Worm (Caenorhabditis elegans): ENCODE data around the gene zgpa-1.

DNA sequence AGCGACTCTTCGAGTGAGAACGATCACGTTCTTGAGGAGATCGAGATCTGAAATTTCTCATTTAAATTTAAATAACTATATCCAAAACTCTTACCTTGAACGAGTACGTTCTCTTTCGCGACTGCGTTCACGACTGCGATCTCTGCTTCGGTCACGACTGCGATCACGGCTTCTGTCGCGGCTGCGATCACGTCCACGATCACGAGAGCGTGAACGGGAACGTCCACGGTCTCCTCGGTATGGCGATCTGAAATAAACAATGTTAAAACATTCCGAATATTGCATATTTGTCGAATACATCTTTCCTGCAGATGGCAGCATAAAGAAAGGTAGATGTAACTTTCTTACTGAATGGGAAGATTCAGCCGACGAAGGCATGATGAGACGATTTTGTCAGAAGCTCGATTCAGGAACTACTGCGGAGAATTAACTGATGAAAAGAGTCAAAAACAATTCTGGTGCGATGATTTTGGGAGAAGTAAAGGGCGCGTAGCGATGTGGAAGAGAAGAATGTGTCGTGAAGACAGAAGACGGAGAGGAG, 22.4 kb downstream of the zgpa-1 start:
- TF ChIP-seq nhr-232 (tag; optimal IDR thresholded peaks at IDR 0.05), result no peak
- no peak for TF ChIP-seq ceh-30 (tag; optimal IDR thresholded peaks at IDR 0.05)
- no peak for TF ChIP-seq hlh-30 (tag; optimal IDR thresholded peaks at IDR 0.05; ENCODE audit: insufficient read depth)
- no peak for TF ChIP-seq F13H6.1 (tag; optimal IDR thresholded peaks at IDR 0.05)
- TF ChIP-seq ama-1 (optimal IDR thresholded peaks at IDR 0.05), result no peak
- TF ChIP-seq elt-2 (tag; optimal IDR thresholded peaks at IDR 0.05), result no peak
- TF ChIP-seq pros-1 (tag; optimal IDR thresholded peaks at IDR 0.05), result no peak
- no peak for TF ChIP-seq ttx-3 (tag; optimal IDR thresholded peaks at IDR 0.05)
- no peak for TF ChIP-seq unc-55 (GFP tag; optimal IDR thresholded peaks at IDR 0.05)
- no peak for TF ChIP-seq ceh-18 (tag; optimal IDR thresholded peaks at IDR 0.05)
- no peak for TF ChIP-seq fkh-10 (GFP tag; optimal IDR thresholded peaks at IDR 0.05)

Measured in whole organism, late embryonic.